Worm (Caenorhabditis elegans) whole organism, L2 larva: ENCODE measurements around the gene Y41D4B.24.
"Not testable (repeated sequence)": the region's sequence is repeated elsewhere in the genome, so short reads cannot be mapped to it uniquely, and the experiment has no call there.

Experiments
- C34F6.9 ChIP-seq: fragments of 150-350 bp; optimal IDR thresholded peaks from 2 replicates; lab custom pipeline; 2014; ENCODE audit warnings: missing biosample characterization, missing genetic modification characterization
- R02D3.7 ChIP-seq: fragments of 150-350 bp; optimal IDR thresholded peaks from 2 replicates; lab custom pipeline; 2014; ENCODE audit warnings: missing biosample characterization, missing genetic modification characterization
- Y55F3AM.14 ChIP-seq: fragments of 200-800 bp; sonication (Bioruptor generic); optimal IDR thresholded peaks from 2 replicates; lab custom pipeline; 2018; ENCODE audit warnings: mild to moderate bottlenecking, missing genetic modification characterization, missing compliant biosample characterization
- ZK546.5 ChIP-seq: sonication (generic microtip); optimal IDR thresholded peaks from 2 replicates; lab custom pipeline; 2017; ENCODE audit warnings: missing biosample characterization, missing genetic modification characterization
- blmp-1 ChIP-seq: sonication (generic microtip); optimal IDR thresholded peaks from 2 replicates; lab custom pipeline; 2017; ENCODE audit warnings: missing genetic modification characterization, mild to moderate bottlenecking, missing compliant biosample characterization, antibody characterized with exemption, moderate library complexity; ENCODE audit not compliant: insufficient read depth
- ceh-82 ChIP-seq: fragments of 150-350 bp; optimal IDR thresholded peaks from 2 replicates; lab custom pipeline; 2014; ENCODE audit warnings: missing biosample characterization, missing genetic modification characterization
- crh-2 ChIP-seq: sonication (generic microtip); optimal IDR thresholded peaks from 2 replicates; lab custom pipeline; 2017; ENCODE audit warnings: missing biosample characterization, missing genetic modification characterization
- dmd-4 ChIP-seq: sonication (generic microtip); optimal IDR thresholded peaks from 2 replicates; lab custom pipeline; 2017; ENCODE audit warnings: missing biosample characterization, missing genetic modification characterization
- egl-27 ChIP-seq: sonication (generic microtip); optimal IDR thresholded peaks from 3 replicates; lab custom pipeline; 2017; ENCODE audit warnings: missing biosample characterization, missing genetic modification reagents, missing genetic modification characterization
- elt-3 ChIP-seq: sonication (generic microtip); optimal IDR thresholded peaks from 2 replicates; lab custom pipeline; 2017; ENCODE audit warnings: missing biosample characterization, missing genetic modification characterization
- lin-11 ChIP-seq: fragments of 150-350 bp; sonication (generic microtip); optimal IDR thresholded peaks from 2 replicates; lab custom pipeline; 2014; ENCODE audit warnings: missing biosample characterization, missing genetic modification characterization, inconsistent platforms, mixed read lengths
- lin-13 ChIP-seq: fragments of 150-350 bp; optimal IDR thresholded peaks from 2 replicates; lab custom pipeline; 2014; ENCODE audit warnings: missing biosample characterization, missing genetic modification reagents, missing genetic modification characterization
- lin-39 ChIP-seq: fragments of 150-350 bp; optimal IDR thresholded peaks from 2 replicates; lab custom pipeline; 2014; ENCODE audit warnings: missing biosample characterization, missing genetic modification reagents, missing genetic modification characterization
- mab-5 ChIP-seq: fragments of 150-350 bp; optimal IDR thresholded peaks from 2 replicates; lab custom pipeline; 2014; ENCODE audit warnings: missing biosample characterization, missing genetic modification characterization
- mbf-1 ChIP-seq: sonication (generic microtip); optimal IDR thresholded peaks from 2 replicates; lab custom pipeline; 2017; ENCODE audit warnings: missing biosample characterization, missing genetic modification characterization
- mdl-1 ChIP-seq, 2 experiments: fragments of 150-350 bp in 1 of 2; sonication (generic microtip) in 1 of 2; optimal IDR thresholded peaks; 2 replicates each; lab custom pipeline; 2017; ENCODE audit warnings: missing biosample characterization in 2 of 2, missing genetic modification characterization in 2 of 2
- nhr-11 ChIP-seq: fragments of 150-350 bp; optimal IDR thresholded peaks from 2 replicates; lab custom pipeline; 2014; ENCODE audit warnings: missing biosample characterization, missing genetic modification characterization
- nhr-129 ChIP-seq: fragments of 150-350 bp; optimal IDR thresholded peaks from 2 replicates; lab custom pipeline; 2014; ENCODE audit warnings: missing biosample characterization, missing genetic modification characterization
- nhr-21 ChIP-seq: fragments of 150-350 bp; optimal IDR thresholded peaks from 2 replicates; lab custom pipeline; 2014; ENCODE audit warnings: missing biosample characterization, missing genetic modification characterization
- nhr-23 ChIP-seq: fragments of 150-350 bp; optimal IDR thresholded peaks from 2 replicates; lab custom pipeline; 2014; ENCODE audit warnings: missing biosample characterization, missing genetic modification reagents, missing genetic modification characterization
- nhr-237 ChIP-seq: fragments of 150-350 bp; optimal IDR thresholded peaks from 2 replicates; lab custom pipeline; 2014; ENCODE audit warnings: missing biosample characterization, missing genetic modification characterization
- nhr-25 ChIP-seq: fragments of 150-350 bp; sonication (generic microtip); optimal IDR thresholded peaks from 3 replicates; lab custom pipeline; 2014; ENCODE audit warnings: missing biosample characterization, missing genetic modification characterization
- nhr-77 ChIP-seq: fragments of 150-350 bp; optimal IDR thresholded peaks from 2 replicates; lab custom pipeline; 2014; ENCODE audit warnings: missing biosample characterization, missing genetic modification characterization
- skn-1 ChIP-seq: sonication (generic microtip); optimal IDR thresholded peaks from 2 replicates; lab custom pipeline; 2017; ENCODE audit warnings: missing biosample characterization, missing genetic modification characterization
- sma-3 ChIP-seq: sonication (generic microtip); optimal IDR thresholded peaks from 2 replicates; lab custom pipeline; 2016; ENCODE audit warnings: missing genetic modification reagents, missing genetic modification characterization, missing compliant biosample characterization
- sma-9 ChIP-seq, 2 experiments: fragments of 150-350 bp in 1 of 2; sonication (generic microtip) in 1 of 2; optimal IDR thresholded peaks; 2 replicates each; lab custom pipeline; 2014 to 2016; ENCODE audit warnings: missing genetic modification characterization in 2 of 2, mild to moderate bottlenecking in 1 of 2, missing biosample characterization in 1 of 2, missing compliant biosample characterization in 1 of 2, missing genetic modification reagents in 1 of 2, moderate library complexity in 1 of 2
- snpc-4 ChIP-seq: fragments of 150-350 bp; optimal IDR thresholded peaks from 2 replicates; lab custom pipeline; 2014; ENCODE audit warnings: missing biosample characterization, missing genetic modification characterization
- unc-39 ChIP-seq: fragments of 150-350 bp; optimal IDR thresholded peaks from 2 replicates; lab custom pipeline; 2014; ENCODE audit warnings: missing biosample characterization, missing genetic modification characterization
- unc-55 ChIP-seq: fragments of 150-350 bp; sonication (generic microtip); optimal IDR thresholded peaks from 3 replicates; lab custom pipeline; 2014; ENCODE audit warnings: missing biosample characterization, missing genetic modification reagents, missing genetic modification characterization
- zag-1 ChIP-seq: fragments of 150-350 bp; optimal IDR thresholded peaks from 2 replicates; lab custom pipeline; 2014; ENCODE audit warnings: missing biosample characterization, missing genetic modification characterization
- ztf-1 ChIP-seq: fragments of 200-800 bp; sonication (Bioruptor generic); conservative IDR thresholded peaks from 2 replicates; pipeline ENCODE4 v1.3.6; 2022; ENCODE audit warnings: missing genetic modification characterization, missing compliant biosample characterization
- ztf-11 ChIP-seq: sonication (generic microtip); optimal IDR thresholded peaks from 2 replicates; lab custom pipeline; 2017; ENCODE audit warnings: missing biosample characterization, missing genetic modification characterization
- ztf-4 ChIP-seq: fragments of 150-350 bp; optimal IDR thresholded peaks from 2 replicates; lab custom pipeline; 2014; ENCODE audit warnings: missing biosample characterization, missing genetic modification characterization

Gene Y41D4B.24

DNA sequence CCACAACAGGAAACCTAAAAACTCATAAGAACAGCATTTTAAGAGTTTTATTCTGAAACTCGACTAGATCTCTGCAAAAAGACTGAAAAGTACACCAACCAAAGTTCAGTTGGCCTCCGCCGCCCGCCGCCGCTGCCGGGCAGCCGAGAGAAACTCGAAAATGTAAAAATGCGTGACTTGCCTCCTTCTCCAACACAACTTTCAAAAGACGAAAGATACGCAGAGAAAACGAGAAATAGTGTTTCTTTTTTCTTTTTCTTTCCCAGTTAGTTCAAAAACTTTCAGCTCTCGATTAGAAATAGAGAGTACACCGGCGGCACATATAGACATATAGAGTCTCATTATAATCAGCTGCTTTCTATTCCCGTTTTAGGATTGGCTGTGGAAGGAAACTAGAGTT lies 32.2 kb downstream of the Y41D4B.24 start (continued):
- no peak for TF ChIP-seq lin-39 (tag; lab: Kevin White, UChicago)
- no peak for TF ChIP-seq R02D3.7 (tag; lab: Kevin White, UChicago)
- TF ChIP-seq ceh-82: no peak
- TF ChIP-seq nhr-129 (tag; lab: Kevin White, UChicago): peak; percentile 47

DNA sequence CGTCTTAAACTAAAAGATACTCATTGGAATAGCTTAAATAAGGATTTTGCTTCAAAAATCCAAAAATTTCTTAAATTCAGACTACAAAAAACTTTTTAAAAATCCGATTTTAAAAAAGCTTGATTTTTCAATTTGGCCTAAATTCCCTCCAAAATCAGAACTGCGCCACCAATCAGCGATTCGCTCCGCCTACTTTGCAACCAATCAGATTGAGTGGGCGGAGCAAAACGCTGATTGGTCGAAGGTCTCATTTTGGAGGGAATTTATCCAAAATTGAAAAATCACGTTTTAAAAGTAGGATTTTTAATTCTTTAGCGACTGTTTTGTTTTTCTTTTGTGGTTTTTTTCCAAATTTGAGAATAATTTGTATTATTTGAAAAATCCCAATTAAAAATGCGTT lies 32.6 kb downstream of the Y41D4B.24 start:
- TF ChIP-seq sma-3 (GFP tag; lab: Kevin White, UChicago) (no peak), nhr-11 (tag; lab: Kevin White, UChicago) (no peak), unc-39 (no peak), unc-55 (no peak), Y55F3AM.14 (GFP tag; lab: Kevin White, UChicago) (no peak), elt-3 (no peak)

DNA sequence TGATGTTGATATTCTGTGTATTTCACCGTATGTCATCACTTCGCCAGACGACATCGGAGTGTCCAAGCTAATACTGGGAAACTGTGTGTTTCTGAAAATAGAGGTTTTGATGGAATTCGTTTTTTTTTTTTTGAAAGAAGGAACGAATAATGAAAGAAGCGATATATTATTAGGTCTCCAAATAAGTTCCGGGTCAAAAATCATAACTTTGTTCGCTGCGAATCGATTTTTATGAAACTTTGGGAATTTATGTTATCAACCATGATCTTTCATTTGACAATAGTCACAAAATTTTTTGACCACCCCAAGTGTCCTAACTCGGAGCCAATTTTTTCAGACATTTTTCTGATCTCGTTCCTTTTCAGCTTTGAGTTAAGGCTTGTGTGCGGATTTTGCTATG lies 36.8 kb downstream of the Y41D4B.24 start, which contains the start of gene nhr-274:
nhr-274 (minus strand) TSS at position 101 of the 400 bp plus-strand sequence.
- not testable (repeated sequence) for TF ChIP-seq sma-3 (GFP tag; lab: Kevin White, UChicago); unc-55; dmd-4 (tag; lab: Kevin White, UChicago)

DNA sequence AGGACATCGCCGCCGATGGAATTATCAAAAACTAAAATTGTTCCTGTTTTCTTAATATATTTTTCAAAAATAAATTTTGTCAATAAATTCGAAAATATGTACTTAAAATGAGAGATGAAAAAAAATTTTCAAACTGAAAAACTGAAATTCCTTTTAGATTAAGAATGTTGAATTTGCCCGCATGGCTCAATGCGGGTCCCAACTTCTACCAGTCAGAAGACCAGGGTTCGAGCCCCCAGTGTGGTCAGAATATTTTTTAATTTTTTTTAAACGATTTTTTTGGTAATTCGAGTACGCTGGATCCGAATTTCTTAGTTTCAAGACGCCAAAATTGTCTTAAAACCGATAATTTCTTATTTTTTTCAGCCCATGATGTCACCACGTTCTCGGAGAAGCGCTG lies 44.6 kb downstream of the Y41D4B.24 start:
- no peak for TF ChIP-seq ztf-1 (GFP tag; lab: Robert Waterston, UW)
- TF ChIP-seq nhr-11 (tag; lab: Kevin White, UChicago): no peak
- no peak for TF ChIP-seq mbf-1
- TF ChIP-seq, all 48 proteins: peak for 0

DNA sequence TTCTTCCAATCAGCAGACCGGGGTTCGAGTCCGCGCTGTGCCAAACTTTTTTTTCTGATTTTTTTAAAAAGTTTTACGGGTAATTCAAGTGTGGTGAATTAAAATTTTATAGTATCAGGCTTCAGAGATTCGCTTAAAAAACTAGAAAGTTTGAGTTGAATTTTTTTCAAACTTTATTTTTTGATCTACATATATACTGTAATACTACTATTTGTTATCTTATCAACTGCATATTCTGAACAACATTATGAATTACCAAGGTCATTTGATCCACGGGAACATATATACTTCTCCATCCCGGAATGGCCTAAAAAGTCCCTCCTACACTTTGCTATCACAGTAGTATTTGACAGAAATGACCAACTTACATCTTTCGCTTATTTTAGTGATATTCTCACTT lies 48.5 kb downstream of the Y41D4B.24 start, which contains the start of gene Y41D4B.6:
Y41D4B.6 (plus strand) TSS at position 301 of the 400 bp plus-strand sequence.
- TF ChIP-seq dmd-4 (tag; lab: Kevin White, UChicago) (no peak), lin-39 (tag; lab: Kevin White, UChicago) (no peak), mdl-1 (tag; optimal IDR thresholded peaks at IDR 0.05; lab: Kevin White, UChicago) (no peak), lin-13 (GFP tag; lab: Kevin White, UChicago) (no peak), ZK546.5 (no peak), C34F6.9 (no peak), crh-2 (tag; lab: Kevin White, UChicago) (no peak), nhr-25 (no peak), zag-1 (no peak), skn-1 (tag; lab: Kevin White, UChicago) (no peak), sma-9 (GFP tag; optimal IDR thresholded peaks at IDR 0.05; lab: Kevin White, UChicago) (no peak), sma-9 (tag; optimal IDR thresholded peaks at IDR 0.05; lab: Kevin White, UChicago) (no peak)
- TF ChIP-seq, all 48 proteins: peak for 0

DNA sequence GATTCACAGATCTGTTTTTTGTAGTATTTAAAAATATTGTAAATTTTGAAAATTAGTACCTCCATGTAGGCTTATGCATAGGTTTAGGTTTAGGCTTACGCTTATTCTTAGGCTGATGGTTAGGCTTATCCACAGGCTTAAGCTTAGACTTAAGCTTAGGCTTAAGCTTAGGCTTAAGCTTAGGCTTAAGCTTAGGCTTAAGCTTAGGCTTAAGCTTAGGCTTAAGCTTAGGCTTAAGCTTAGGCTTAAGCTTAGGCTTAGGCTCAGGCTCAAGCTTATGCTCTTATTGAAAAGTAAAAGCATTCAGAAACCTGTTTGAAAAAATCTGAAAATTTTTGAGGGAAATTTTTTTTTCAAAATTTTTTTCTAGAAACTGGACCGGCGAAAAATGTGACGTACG lies 49.4 kb downstream of the Y41D4B.24 start:
- no peak for TF ChIP-seq ztf-4 (tag; lab: Kevin White, UChicago)
- no peak for TF ChIP-seq lin-11 (tag; lab: Kevin White, UChicago)
- no peak for TF ChIP-seq mab-5 (tag; lab: Kevin White, UChicago)
- no peak for TF ChIP-seq ceh-82
- no peak for TF ChIP-seq sma-9 (GFP tag; optimal IDR thresholded peaks at IDR 0.05; lab: Kevin White, UChicago)
- no peak for TF ChIP-seq sma-9 (tag; optimal IDR thresholded peaks at IDR 0.05; lab: Kevin White, UChicago)
- TF ChIP-seq blmp-1 (tag; lab: Kevin White, UChicago): no peak
- TF ChIP-seq sma-3 (GFP tag; lab: Kevin White, UChicago): no peak
- TF ChIP-seq dmd-4 (tag; lab: Kevin White, UChicago): no peak
- TF ChIP-seq skn-1 (tag; lab: Kevin White, UChicago): no peak
- TF ChIP-seq ztf-11 (tag; lab: Kevin White, UChicago): no peak
- no peak for TF ChIP-seq snpc-4
- no peak for TF ChIP-seq egl-27
- TF ChIP-seq, all 48 proteins: peak for 0

DNA sequence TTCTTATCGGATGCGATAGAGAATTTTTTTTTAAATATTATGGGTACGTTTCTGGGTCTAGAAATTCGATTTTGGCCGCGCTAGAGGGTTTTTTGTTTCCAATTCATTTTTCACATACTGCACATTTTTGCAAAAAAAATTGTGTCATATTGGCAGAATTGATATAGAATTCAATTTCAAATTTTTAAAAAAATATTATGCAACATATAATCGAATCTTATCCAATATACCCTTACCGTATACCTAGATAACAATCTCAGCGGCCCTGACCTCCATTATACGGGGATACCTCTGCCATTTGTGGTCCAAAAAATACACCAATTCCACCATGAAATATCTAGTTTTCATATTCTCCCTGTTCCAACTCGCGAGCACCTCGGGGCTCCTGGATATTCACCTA lies 50.3 kb downstream of the Y41D4B.24 start, which contains the start of gene cpg-24:
cpg-24 (plus strand) TSS at position 301 of the 400 bp plus-strand sequence.
- TF ChIP-seq nhr-129 (tag; lab: Kevin White, UChicago): no peak
- no peak for TF ChIP-seq nhr-237 (tag; lab: Kevin White, UChicago)
- TF ChIP-seq lin-39 (tag; lab: Kevin White, UChicago): no peak
- no peak for TF ChIP-seq nhr-77 (tag; lab: Kevin White, UChicago)
- TF ChIP-seq skn-1 (tag; lab: Kevin White, UChicago): no peak
- no peak for TF ChIP-seq nhr-23 (tag; lab: Kevin White, UChicago)
- TF ChIP-seq nhr-21: no peak
